Fruit fly (Drosophila melanogaster) whole organism, embryonic: ENCODE results near the gene CG2972.
A peak's percentile ranks its signal among the peaks of the same experiment; 100 is the strongest.

Source experiments
- BEAF-32 ChIP-seq: fragments of 200-800 bp; sonication (Bioruptor generic); optimal IDR thresholded peaks from 3 replicates; lab custom pipeline; 2017; ENCODE audit warnings: missing biosample characterization, missing genetic modification characterization, mild to moderate bottlenecking, moderate library complexity, missing genetic modification reagents
- CG11560 ChIP-seq: fragments of 200-800 bp; sonication (Bioruptor generic); IDR thresholded peaks from 3 replicates; pipeline ENCODE4 v1.3.6; 2022; ENCODE audit warnings: missing biosample characterization, missing genetic modification characterization
- CG12659 ChIP-seq: fragments of 200-800 bp; sonication (Bioruptor generic); optimal IDR thresholded peaks from 3 replicates; lab custom pipeline; 2017; ENCODE audit warnings: mild to moderate bottlenecking, missing biosample characterization, missing genetic modification reagents, missing genetic modification characterization
- CG15479 ChIP-seq: fragments of 200-800 bp; sonication (Bioruptor generic); optimal IDR thresholded peaks from 3 replicates; lab custom pipeline; 2019; ENCODE audit warnings: missing biosample characterization, mild to moderate bottlenecking, missing genetic modification characterization, moderate library complexity
- CG15514 ChIP-seq: fragments of 200-800 bp; sonication (Bioruptor generic); optimal IDR thresholded peaks from 3 replicates; lab custom pipeline; 2017; ENCODE audit warnings: missing biosample characterization, missing genetic modification characterization, mild to moderate bottlenecking, moderate library complexity, missing genetic modification reagents
- CG18764 ChIP-seq: fragments of 200-800 bp; sonication (Bioruptor generic); optimal IDR thresholded peaks from 3 replicates; lab custom pipeline; 2016; ENCODE audit warnings: missing biosample characterization, missing genetic modification characterization
- CG31224 ChIP-seq: fragments of 200-800 bp; sonication (Bioruptor generic); IDR thresholded peaks from 2 replicates; pipeline ENCODE4 v1.3.6; 2022; ENCODE audit warnings: missing biosample characterization, missing genetic modification characterization
- CG33557 ChIP-seq: fragments of 200-800 bp; sonication (Bioruptor generic); optimal IDR thresholded peaks from 2 replicates; lab custom pipeline; 2019; ENCODE audit warnings: missing biosample characterization, mild to moderate bottlenecking, missing genetic modification characterization, moderate library complexity
- CG3838 ChIP-seq: fragments of 200-800 bp; sonication (Bioruptor generic); optimal IDR thresholded peaks from 3 replicates; lab custom pipeline; 2016; ENCODE audit warnings: missing biosample characterization, missing genetic modification characterization
- CG3995 ChIP-seq: fragments of 200-800 bp; sonication (Bioruptor generic); optimal IDR thresholded peaks from 3 replicates; lab custom pipeline; 2016; ENCODE audit warnings: missing biosample characterization, missing genetic modification characterization
- CG4404 ChIP-seq: fragments of 200-800 bp; sonication (Bioruptor generic); IDR thresholded peaks from 2 replicates; pipeline ENCODE4 v1.3.6; 2022; ENCODE audit warnings: missing biosample characterization, missing genetic modification characterization
- CG6175 ChIP-seq: fragments of 200-800 bp; sonication (Bioruptor generic); IDR thresholded peaks from 3 replicates; pipeline ENCODE4 v1.3.6; 2022; ENCODE audit warnings: missing biosample characterization, missing genetic modification characterization
- CG6254 ChIP-seq: fragments of 200-800 bp; sonication (Bioruptor generic); optimal IDR thresholded peaks from 3 replicates; lab custom pipeline; 2017; ENCODE audit warnings: mild to moderate bottlenecking, missing biosample characterization, missing genetic modification reagents, missing genetic modification characterization
- Chrac-16 ChIP-seq: fragments of 200-800 bp; sonication (Bioruptor generic); optimal IDR thresholded peaks from 3 replicates; lab custom pipeline; 2016; ENCODE audit warnings: missing biosample characterization, missing genetic modification characterization
- CoRest ChIP-seq: fragments of 200-800 bp; sonication (Bioruptor generic); optimal IDR thresholded peaks from 3 replicates; lab custom pipeline; 2018; ENCODE audit warnings: missing biosample characterization, mild to moderate bottlenecking, missing genetic modification characterization, moderate library complexity
- Dip3 ChIP-seq: fragments of 200-800 bp; sonication (Bioruptor generic); optimal IDR thresholded peaks from 3 replicates; lab custom pipeline; 2016; ENCODE audit warnings: missing biosample characterization, missing genetic modification characterization
- Doc3 ChIP-seq: fragments of 200-800 bp; sonication (Bioruptor generic); IDR thresholded peaks from 3 replicates; pipeline ENCODE4 v1.3.6; 2022; ENCODE audit warnings: missing biosample characterization, missing genetic modification characterization; ENCODE audit not compliant: partially characterized antibody
- Ets97D ChIP-seq: fragments of 200-800 bp; sonication (Bioruptor generic); optimal IDR thresholded peaks from 3 replicates; lab custom pipeline; 2016; ENCODE audit warnings: missing biosample characterization, missing genetic modification characterization
- Fer3 ChIP-seq: fragments of 200-800 bp; sonication (Bioruptor generic); optimal IDR thresholded peaks from 2 replicates; lab custom pipeline; 2018; ENCODE audit warnings: missing biosample characterization, mild to moderate bottlenecking, missing genetic modification characterization, moderate library complexity
- HmgD ChIP-seq: fragments of 200-800 bp; sonication (Bioruptor generic); optimal IDR thresholded peaks from 3 replicates; lab custom pipeline; 2016; ENCODE audit warnings: missing biosample characterization, missing genetic modification characterization
- Jarid2 ChIP-seq: fragments of 200-800 bp; sonication (Bioruptor generic); optimal IDR thresholded peaks from 3 replicates; lab custom pipeline; 2017; ENCODE audit warnings: mild to moderate bottlenecking, missing biosample characterization, missing genetic modification reagents, missing genetic modification characterization
- Mrtf ChIP-seq: fragments of 200-800 bp; sonication (Bioruptor generic); IDR thresholded peaks from 3 replicates; pipeline ENCODE4 v1.3.6; 2022; ENCODE audit warnings: missing biosample characterization, missing genetic modification characterization
- NC2α ChIP-seq: fragments of 200-800 bp; sonication (Bioruptor generic); optimal IDR thresholded peaks from 2 replicates; lab custom pipeline; 2016; ENCODE audit warnings: missing biosample characterization, missing genetic modification characterization
- Nf-YA ChIP-seq: fragments of 200-800 bp; sonication (Bioruptor generic); IDR thresholded peaks from 2 replicates; pipeline ENCODE4 v1.3.6; 2022; ENCODE audit warnings: missing biosample characterization, missing genetic modification characterization
- Xrp1 ChIP-seq: fragments of 200-800 bp; sonication (Bioruptor generic); IDR thresholded peaks from 2 replicates; pipeline ENCODE4 v1.3.6; 2022; ENCODE audit warnings: missing biosample characterization, missing genetic modification characterization
- croc ChIP-seq: fragments of 200-800 bp; sonication (Bioruptor generic); conservative IDR thresholded peaks from 3 replicates; pipeline ENCODE4 v1.3.6; 2022; ENCODE audit warnings: missing biosample characterization, missing genetic modification characterization
- dan ChIP-seq: fragments of 200-800 bp; sonication (Bioruptor generic); IDR thresholded peaks from 2 replicates; pipeline ENCODE4 v1.3.6; 2022; ENCODE audit warnings: missing biosample characterization, missing genetic modification characterization
- dmrt11E ChIP-seq: fragments of 200-800 bp; sonication (Bioruptor generic); optimal IDR thresholded peaks from 3 replicates; lab custom pipeline; 2018; ENCODE audit warnings: missing biosample characterization, mild to moderate bottlenecking, missing genetic modification characterization, moderate library complexity
- dpn ChIP-seq, 2 experiments: fragments of 200-800 bp; sonication (Bioruptor generic); optimal IDR thresholded peaks; 3 replicates each; lab custom pipeline; 2016; ENCODE audit warnings: missing biosample characterization in 2 of 2, missing genetic modification characterization in 2 of 2
- ewg ChIP-seq: fragments of 200-800 bp; sonication (Bioruptor generic); optimal IDR thresholded peaks from 3 replicates; lab custom pipeline; 2017; ENCODE audit warnings: mild to moderate bottlenecking, missing biosample characterization, missing genetic modification reagents, missing genetic modification characterization
- gem ChIP-seq: fragments of 200-800 bp; sonication (Bioruptor generic); optimal IDR thresholded peaks from 2 replicates; lab custom pipeline; 2019; ENCODE audit warnings: missing biosample characterization, mild to moderate bottlenecking, missing genetic modification characterization, moderate library complexity
- grn ChIP-seq: fragments of 200-800 bp; sonication (Bioruptor generic); optimal IDR thresholded peaks from 3 replicates; lab custom pipeline; 2017; ENCODE audit warnings: missing biosample characterization, missing genetic modification characterization
- insv ChIP-seq, 2 experiments: fragments of 200-800 bp; sonication (Bioruptor generic); optimal IDR thresholded peaks; 3 replicates each; lab custom pipeline; 2016 to 2018; ENCODE audit warnings: missing biosample characterization in 2 of 2, missing genetic modification characterization in 2 of 2
- jumu ChIP-seq: fragments of 200-800 bp; sonication (Bioruptor generic); optimal IDR thresholded peaks from 3 replicates; lab custom pipeline; 2016; ENCODE audit warnings: missing biosample characterization, missing genetic modification characterization
- kah ChIP-seq: fragments of 200-800 bp; sonication (Bioruptor generic); optimal IDR thresholded peaks from 2 replicates; lab custom pipeline; 2018; ENCODE audit warnings: missing biosample characterization, mild to moderate bottlenecking, missing genetic modification characterization
- kni ChIP-seq: fragments of 200-800 bp; sonication (Bioruptor generic); optimal IDR thresholded peaks from 3 replicates; lab custom pipeline; 2017; ENCODE audit warnings: mild to moderate bottlenecking, missing biosample characterization, missing genetic modification reagents, missing genetic modification characterization
- lmd ChIP-seq: fragments of 200-800 bp; sonication (Bioruptor generic); IDR thresholded peaks from 2 replicates; pipeline ENCODE4 v1.3.6; 2022; ENCODE audit warnings: missing biosample characterization, missing genetic modification characterization
- nmo ChIP-seq: fragments of 200-800 bp; sonication (Bioruptor generic); optimal IDR thresholded peaks from 2 replicates; lab custom pipeline; 2018; ENCODE audit warnings: missing biosample characterization, mild to moderate bottlenecking, missing genetic modification characterization, moderate library complexity
- peb ChIP-seq: fragments of 200-800 bp; sonication (Bioruptor generic); IDR thresholded peaks from 2 replicates; pipeline ENCODE4 v1.3.6; 2022; ENCODE audit warnings: missing biosample characterization, missing genetic modification characterization
- pho ChIP-seq: fragments of 200-800 bp; sonication (Bioruptor generic); optimal IDR thresholded peaks from 2 replicates; lab custom pipeline; 2016; ENCODE audit warnings: missing biosample characterization, missing genetic modification characterization
- pzg ChIP-seq: fragments of 200-800 bp; sonication (Bioruptor generic); optimal IDR thresholded peaks from 3 replicates; lab custom pipeline; 2018; ENCODE audit warnings: missing biosample characterization, mild to moderate bottlenecking, missing genetic modification characterization, moderate library complexity
- ranshi ChIP-seq: fragments of 200-800 bp; sonication (Bioruptor generic); IDR thresholded peaks from 2 replicates; pipeline ENCODE4 v1.3.6; 2022; ENCODE audit warnings: missing biosample characterization, missing genetic modification characterization
- ro ChIP-seq: fragments of 200-800 bp; sonication (Bioruptor generic); IDR thresholded peaks from 2 replicates; pipeline ENCODE4 v1.3.6; 2022; ENCODE audit warnings: missing biosample characterization, missing genetic modification characterization
- salm ChIP-seq: fragments of 200-800 bp; sonication (Bioruptor generic); optimal IDR thresholded peaks from 2 replicates; lab custom pipeline; 2018; ENCODE audit warnings: missing biosample characterization, mild to moderate bottlenecking, missing genetic modification characterization
- sens ChIP-seq: fragments of 200-800 bp; sonication (Bioruptor generic); peaks from one replicate; lab custom pipeline; 2016; ENCODE audit warnings: missing biosample characterization, missing genetic modification characterization
- stc ChIP-seq: fragments of 200-800 bp; sonication (Bioruptor generic); IDR thresholded peaks from 2 replicates; pipeline ENCODE4 v1.3.6; 2022; ENCODE audit warnings: missing biosample characterization, missing genetic modification characterization
- tin ChIP-seq: fragments of 200-800 bp; sonication (Bioruptor generic); optimal IDR thresholded peaks from 3 replicates; lab custom pipeline; 2016; ENCODE audit warnings: missing biosample characterization, missing genetic modification characterization
- tx ChIP-seq: fragments of 200-800 bp; sonication (Bioruptor generic); optimal IDR thresholded peaks from 2 replicates; lab custom pipeline; 2016; ENCODE audit warnings: missing biosample characterization, missing genetic modification characterization
- zen ChIP-seq: fragments of 200-800 bp; sonication (Bioruptor generic); optimal IDR thresholded peaks from 3 replicates; lab custom pipeline; 2018; ENCODE audit warnings: missing biosample characterization, mild to moderate bottlenecking, missing genetic modification characterization, moderate library complexity

The CG2972 gene

DNA sequence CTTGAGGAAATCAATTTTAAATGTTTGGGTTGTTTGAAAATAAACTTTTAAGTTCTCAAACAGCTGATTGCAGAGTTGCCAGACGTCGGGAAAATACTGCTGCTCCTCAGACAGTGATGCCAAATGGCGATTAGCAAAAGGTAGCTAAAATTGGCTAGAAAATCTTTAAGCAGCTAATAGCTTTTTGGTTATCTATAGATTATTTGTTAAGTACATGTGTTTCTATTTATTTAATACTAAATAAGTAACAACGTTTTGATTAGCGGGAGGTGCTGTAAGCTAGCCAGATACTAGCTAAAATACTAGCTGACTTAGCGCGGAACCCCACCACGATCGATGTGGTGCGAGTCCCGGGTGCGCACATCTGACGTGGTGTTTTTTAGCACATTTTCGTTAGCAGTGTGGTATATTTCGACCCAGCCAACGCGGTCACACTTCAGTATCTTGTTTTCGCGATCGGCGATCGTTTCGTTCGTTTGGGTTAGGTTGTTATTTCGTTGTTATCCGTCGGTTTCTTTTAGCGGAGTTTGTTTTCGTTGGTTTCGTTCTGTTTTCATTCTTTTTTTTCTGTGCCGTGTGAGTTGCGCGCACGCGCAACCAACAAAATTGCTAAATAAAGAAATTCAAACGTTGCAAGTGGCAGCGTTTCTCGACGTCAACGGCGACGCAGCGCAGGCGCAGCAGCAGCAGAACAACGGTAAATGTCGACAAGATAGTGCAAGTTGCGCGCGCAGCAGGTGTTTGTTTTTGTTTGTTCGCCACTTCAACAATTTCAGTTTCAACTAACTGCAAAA is 3.3 kb downstream of the CG2972 start, which contains the start of the genes Naxe and RhoU (continued):
- TF ChIP-seq dpn (GFP tag; optimal IDR thresholded peaks at IDR 0.05; lab: Kevin White, UChicago) (peak; percentile 27 to 31), NC2α (GFP tag; lab: Kevin White, UChicago) (no peak), zen (tag; lab: Kevin White, UChicago) (peak; percentile 16), jumu (GFP tag; lab: Kevin White, UChicago) (peak; percentile 4), Dip3 (GFP tag; lab: Kevin White, UChicago) (peak; percentile 51), dmrt11E (tag; lab: Kevin White, UChicago) (peak; percentile 13), Doc3 (GFP tag; lab: Robert Waterston, UW) (no peak), CG31224 (GFP tag; lab: Robert Waterston, UW) (peak; percentile 30; the same call in 1 of the 2 replicates), tx (no peak), CG3838 (no peak), grn (GFP tag; lab: Kevin White, UChicago) (peak; percentile 93), CG33557 (GFP tag; lab: Kevin White, UChicago) (no peak), ranshi (no peak), Jarid2 (GFP tag; lab: Kevin White, UChicago) (peak; percentile 96), CG18764 (GFP tag; lab: Kevin White, UChicago) (no peak), CoRest (tag; lab: Kevin White, UChicago) (peak; percentile 56), CG12659 (GFP tag; lab: Kevin White, UChicago) (peak; percentile 68), sens (peak; percentile 80), Xrp1 (peak; percentile 27; the same call in 1 of the 2 replicates), ro (GFP tag; lab: Robert Waterston, UW) (no peak), ewg (GFP tag; lab: Kevin White, UChicago) (peak; percentile 56), peb (GFP tag; lab: Robert Waterston, UW) (no peak), croc (no peak), BEAF-32 (GFP tag; lab: Kevin White, UChicago) (peak; percentile 58), CG11560 (tag; lab: Robert Waterston, UW) (peak; percentile 49; the same call in 1 of the 3 replicates), insv (GFP tag; optimal IDR thresholded peaks at IDR 0.05; lab: Kevin White, UChicago) (peak in 1 of 2 experiments; percentile 2), CG15479 (peak; percentile 87), dan (no peak), Fer3 (no peak), CG3995 (GFP tag; lab: Kevin White, UChicago) (no peak), CG15514 (GFP tag; lab: Kevin White, UChicago) (peak; percentile 42), Mrtf (peak; percentile 41; the same call in 1 of the 3 replicates), Ets97D (GFP tag; lab: Kevin White, UChicago) (peak; percentile 51), gem (tag; lab: Kevin White, UChicago) (no peak), kah (GFP tag; lab: Kevin White, UChicago) (peak; percentile 52), CG6175 (GFP tag; lab: Robert Waterston, UW) (no peak), tin (GFP tag; lab: Kevin White, UChicago) (peak; percentile 17), CG6254 (GFP tag; lab: Kevin White, UChicago) (peak; percentile 12), pho (peak; percentile 33), salm (tag; lab: Kevin White, UChicago) (no peak), Nf-YA (GFP tag; lab: Robert Waterston, UW) (no peak), HmgD (peak; percentile 27), kni (no peak), CG4404 (GFP tag; lab: Robert Waterston, UW) (peak; percentile 57; the same call in 1 of the 2 replicates), stc (GFP tag; lab: Robert Waterston, UW) (no peak), lmd (peak; percentile 53), Chrac-16 (GFP tag; lab: Kevin White, UChicago) (peak; percentile 1), pzg (GFP tag; lab: Kevin White, UChicago) (peak; percentile 87), nmo (GFP tag; lab: Kevin White, UChicago) (peak; percentile 67)
